Fruit fly (Drosophila melanogaster): Measurements from ENCODE around the gene CG6204.

CG6204 gene

DNA sequence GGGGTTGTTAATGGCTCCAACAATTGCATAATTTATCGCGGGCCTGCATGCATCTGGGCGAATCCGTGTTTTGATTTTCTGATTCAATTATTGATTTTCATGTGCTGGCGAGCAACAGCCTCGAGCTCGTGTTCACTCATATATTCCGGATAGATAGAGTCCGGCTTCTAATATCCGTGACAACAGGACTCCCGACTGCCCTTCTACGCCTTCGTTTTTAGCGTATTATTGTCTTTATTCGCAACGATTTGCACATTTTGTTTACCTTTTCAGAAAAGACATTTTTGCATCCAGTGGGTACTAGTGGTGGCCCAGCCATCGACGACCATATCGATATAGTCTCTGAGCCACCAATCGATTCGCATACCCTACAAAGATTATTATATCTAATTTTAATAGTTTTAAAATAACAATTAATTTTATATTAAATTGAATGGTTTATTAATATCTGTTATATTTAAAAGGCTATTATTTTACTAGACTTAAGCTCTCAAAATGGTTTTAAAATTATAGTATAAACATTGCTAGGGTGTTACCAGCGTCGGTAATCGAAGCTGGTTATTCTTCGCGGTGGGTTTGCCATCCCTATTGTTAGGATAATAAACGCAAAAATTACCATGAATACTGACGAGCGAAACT is 32.3 kb upstream of the CG6204 start, which contains the start of the genes Myo95E and TBC1d7 (continued):
- peak; percentile 12 for TF ChIP-seq Camta (GFP tag; optimal IDR thresholded peaks at IDR 0.05)
- TF ChIP-seq eve (GFP tag; optimal IDR thresholded peaks at IDR 0.05), result no peak
- no peak for TF ChIP-seq usp (GFP tag; optimal IDR thresholded peaks at IDR 0.05)
- TF ChIP-seq abd-A (tag; optimal IDR thresholded peaks at IDR 0.05), result no peak
- TF ChIP-seq HLH54F (GFP tag; optimal IDR thresholded peaks at IDR 0.05), result peak; percentile 33
- peak; percentile 39; the same call in 1 of the 3 replicates for TF ChIP-seq sr (GFP tag; IDR thresholded peaks at IDR 0.05)
- no peak for TF ChIP-seq Blimp-1 (GFP tag; optimal IDR thresholded peaks at IDR 0.05)
- TF ChIP-seq Nf-YC (tag; optimal IDR thresholded peaks at IDR 0.05), result no peak
- peak; percentile 60 for TF ChIP-seq CG7271 (tag; optimal IDR thresholded peaks at IDR 0.05)
- no peak for TF ChIP-seq slp2 (GFP tag; optimal IDR thresholded peaks at IDR 0.05)
- TF ChIP-seq Spps (tag; optimal IDR thresholded peaks at IDR 0.05), result peak; percentile 67
- TF ChIP-seq al (GFP tag; IDR thresholded peaks at IDR 0.05), result peak; percentile 91
- TF ChIP-seq CG12071 (GFP tag; optimal IDR thresholded peaks at IDR 0.05), result no peak
- TF ChIP-seq sens-2 (GFP tag; IDR thresholded peaks at IDR 0.05), result peak; percentile 70; the same call in 1 of the 2 replicates
- peak; percentile 72 for TF ChIP-seq Usf (GFP tag; optimal IDR thresholded peaks at IDR 0.05)
- TF ChIP-seq CG10979 (tag; optimal IDR thresholded peaks at IDR 0.05), result peak; percentile 86
- peak; percentile 69 for TF ChIP-seq CG7928 (GFP tag; optimal IDR thresholded peaks at IDR 0.05)
- TF ChIP-seq CG9817 (tag; optimal IDR thresholded peaks at IDR 0.05), result peak; percentile 83
- peak; percentile 76 for TF ChIP-seq CG4617 (GFP tag; optimal IDR thresholded peaks at IDR 0.05; ENCODE audit: borderline replicate concordance)
- peak; percentile 95 for TF ChIP-seq gem (tag; optimal IDR thresholded peaks at IDR 0.05)
- TF ChIP-seq ERR (GFP tag; optimal IDR thresholded peaks at IDR 0.05), result no peak
- TF ChIP-seq Atf3 (GFP tag; optimal IDR thresholded peaks at IDR 0.05), result peak; percentile 1
- peak; percentile 91 for TF ChIP-seq dimm (GFP tag; IDR thresholded peaks at IDR 0.05)
- no peak for TF ChIP-seq zf30C (GFP tag; optimal IDR thresholded peaks at IDR 0.05)
- TF ChIP-seq lmd (GFP tag; IDR thresholded peaks at IDR 0.05), result peak; percentile 96
- TF ChIP-seq CG1603 (tag; optimal IDR thresholded peaks at IDR 0.05), result no peak
- peak; percentile 48 for TF ChIP-seq Elba2 (GFP tag; optimal IDR thresholded peaks at IDR 0.05)
- TF ChIP-seq CG4328 (GFP tag; optimal IDR thresholded peaks at IDR 0.05), result peak; percentile 54
- no peak for TF ChIP-seq mirr (GFP tag; optimal IDR thresholded peaks at IDR 0.05)
- peak; percentile 15 for TF ChIP-seq shn (GFP tag; optimal IDR thresholded peaks at IDR 0.05)
- peak; percentile 93 for TF ChIP-seq ap (GFP tag; IDR thresholded peaks at IDR 0.05)
- TF ChIP-seq oc (tag; optimal IDR thresholded peaks at IDR 0.05), result no peak
- TF ChIP-seq gcm (GFP tag; optimal IDR thresholded peaks at IDR 0.05), result no peak
- no peak for TF ChIP-seq ato (GFP tag; IDR thresholded peaks at IDR 0.05; ENCODE audit: partially characterized antibody)
- TF ChIP-seq Deaf1 (tag; optimal IDR thresholded peaks at IDR 0.05), result no peak
- no peak for TF ChIP-seq tap (tag; optimal IDR thresholded peaks at IDR 0.05)
- peak; percentile 92 for TF ChIP-seq CG30403 (GFP tag; optimal IDR thresholded peaks at IDR 0.05)
- TF ChIP-seq Hr3 (GFP tag; optimal IDR thresholded peaks at IDR 0.05), result peak; percentile 90
- TF ChIP-seq TFAM (GFP tag; optimal IDR thresholded peaks at IDR 0.05), result no peak
- TF ChIP-seq peb (GFP tag; IDR thresholded peaks at IDR 0.05), result peak; percentile 89
- TF ChIP-seq HLH3B (GFP tag; IDR thresholded peaks at IDR 0.05), result peak; percentile 91
- TF ChIP-seq ab (GFP tag; optimal IDR thresholded peaks at IDR 0.05), result peak; percentile 4
- peak; percentile 81 for TF ChIP-seq Rx (GFP tag; IDR thresholded peaks at IDR 0.05)
- TF ChIP-seq vfl (GFP tag; optimal IDR thresholded peaks at IDR 0.05), result peak; percentile 61
- peak; percentile 55 for TF ChIP-seq CG18011 (GFP tag; optimal IDR thresholded peaks at IDR 0.05)
- TF ChIP-seq CG15696 (tag; optimal IDR thresholded peaks at IDR 0.05), result peak; percentile 71
- TF ChIP-seq CG9932 (GFP tag; IDR thresholded peaks at IDR 0.05), result peak; percentile 97
- no peak for TF ChIP-seq tll (GFP tag; optimal IDR thresholded peaks at IDR 0.05)
- no peak for TF ChIP-seq ac (GFP tag; optimal IDR thresholded peaks at IDR 0.05)
- peak; percentile 41 for TF ChIP-seq CG8944 (GFP tag; optimal IDR thresholded peaks at IDR 0.05)
